Worm (Caenorhabditis elegans) whole organism, L2 larva: ENCODE data around the gene T20B12.5.

Experiments
- C34F6.9 ChIP-seq: fragments of 150-350 bp; optimal IDR thresholded peaks from 2 replicates; lab custom pipeline; 2014; ENCODE audit warnings: missing biosample characterization, missing genetic modification characterization
- F13H6.1 ChIP-seq: sonication (generic microtip); optimal IDR thresholded peaks from 2 replicates; lab custom pipeline; 2016; ENCODE audit warnings: missing genetic modification characterization, missing compliant biosample characterization
- R02D3.7 ChIP-seq: fragments of 150-350 bp; optimal IDR thresholded peaks from 2 replicates; lab custom pipeline; 2014; ENCODE audit warnings: missing biosample characterization, missing genetic modification characterization
- ZK546.5 ChIP-seq: sonication (generic microtip); optimal IDR thresholded peaks from 2 replicates; lab custom pipeline; 2017; ENCODE audit warnings: missing biosample characterization, missing genetic modification characterization
- ama-1 ChIP-seq: fragments of 150-350 bp; optimal IDR thresholded peaks from 2 replicates; lab custom pipeline; 2018; ENCODE audit warnings: inconsistent platforms
- ceh-16 ChIP-seq: fragments of 150-350 bp; optimal IDR thresholded peaks from 2 replicates; lab custom pipeline; 2014; ENCODE audit warnings: missing biosample characterization, missing genetic modification characterization
- ceh-82 ChIP-seq: fragments of 150-350 bp; optimal IDR thresholded peaks from 2 replicates; lab custom pipeline; 2014; ENCODE audit warnings: missing biosample characterization, missing genetic modification characterization
- crh-2 ChIP-seq: sonication (generic microtip); optimal IDR thresholded peaks from 2 replicates; lab custom pipeline; 2017; ENCODE audit warnings: missing biosample characterization, missing genetic modification characterization
- dmd-4 ChIP-seq: sonication (generic microtip); optimal IDR thresholded peaks from 2 replicates; lab custom pipeline; 2017; ENCODE audit warnings: missing biosample characterization, missing genetic modification characterization
- elt-1 ChIP-seq: fragments of 150-350 bp; optimal IDR thresholded peaks from 2 replicates; lab custom pipeline; 2014; ENCODE audit warnings: missing biosample characterization, missing genetic modification characterization
- fos-1 ChIP-seq: fragments of 150-350 bp; optimal IDR thresholded peaks from 2 replicates; lab custom pipeline; 2014; ENCODE audit warnings: missing biosample characterization, missing genetic modification characterization
- gmeb-1 ChIP-seq: fragments of 150-350 bp; optimal IDR thresholded peaks from 2 replicates; lab custom pipeline; 2014; ENCODE audit warnings: missing biosample characterization, missing genetic modification characterization
- lin-11 ChIP-seq: fragments of 150-350 bp; sonication (generic microtip); optimal IDR thresholded peaks from 2 replicates; lab custom pipeline; 2014; ENCODE audit warnings: missing biosample characterization, missing genetic modification characterization, inconsistent platforms, mixed read lengths
- lin-13 ChIP-seq: fragments of 150-350 bp; optimal IDR thresholded peaks from 2 replicates; lab custom pipeline; 2014; ENCODE audit warnings: missing biosample characterization, missing genetic modification reagents, missing genetic modification characterization
- lin-39 ChIP-seq: fragments of 150-350 bp; optimal IDR thresholded peaks from 2 replicates; lab custom pipeline; 2014; ENCODE audit warnings: missing biosample characterization, missing genetic modification reagents, missing genetic modification characterization
- lsy-2 ChIP-seq, 2 experiments: fragments of 150-350 bp in 1 of 2; sonication (generic microtip) in 1 of 2; optimal IDR thresholded peaks; 2 replicates each; lab custom pipeline; 2014 to 2017; ENCODE audit warnings: missing biosample characterization in 2 of 2, missing genetic modification characterization in 2 of 2
- mbf-1 ChIP-seq: sonication (generic microtip); optimal IDR thresholded peaks from 2 replicates; lab custom pipeline; 2017; ENCODE audit warnings: missing biosample characterization, missing genetic modification characterization
- nhr-11 ChIP-seq: fragments of 150-350 bp; optimal IDR thresholded peaks from 2 replicates; lab custom pipeline; 2014; ENCODE audit warnings: missing biosample characterization, missing genetic modification characterization
- nhr-12 ChIP-seq: fragments of 150-350 bp; optimal IDR thresholded peaks from 2 replicates; lab custom pipeline; 2014; ENCODE audit warnings: missing biosample characterization, missing genetic modification characterization
- nhr-129 ChIP-seq: fragments of 150-350 bp; optimal IDR thresholded peaks from 2 replicates; lab custom pipeline; 2014; ENCODE audit warnings: missing biosample characterization, missing genetic modification characterization
- nhr-21 ChIP-seq: fragments of 150-350 bp; optimal IDR thresholded peaks from 2 replicates; lab custom pipeline; 2014; ENCODE audit warnings: missing biosample characterization, missing genetic modification characterization
- nhr-237 ChIP-seq: fragments of 150-350 bp; optimal IDR thresholded peaks from 2 replicates; lab custom pipeline; 2014; ENCODE audit warnings: missing biosample characterization, missing genetic modification characterization
- nhr-25 ChIP-seq: fragments of 150-350 bp; sonication (generic microtip); optimal IDR thresholded peaks from 3 replicates; lab custom pipeline; 2014; ENCODE audit warnings: missing biosample characterization, missing genetic modification characterization
- nhr-6 ChIP-seq: fragments of 150-350 bp; optimal IDR thresholded peaks from 2 replicates; lab custom pipeline; 2014; ENCODE audit warnings: missing biosample characterization, missing genetic modification characterization
- nhr-77 ChIP-seq: fragments of 150-350 bp; optimal IDR thresholded peaks from 2 replicates; lab custom pipeline; 2014; ENCODE audit warnings: missing biosample characterization, missing genetic modification characterization
- peb-1 ChIP-seq: fragments of 150-350 bp; optimal IDR thresholded peaks from 2 replicates; lab custom pipeline; 2014; ENCODE audit warnings: missing biosample characterization, missing genetic modification characterization
- sem-4 ChIP-seq: fragments of 150-350 bp; optimal IDR thresholded peaks from 2 replicates; lab custom pipeline; 2014; ENCODE audit warnings: missing biosample characterization, missing genetic modification reagents, missing genetic modification characterization
- skn-1 ChIP-seq: sonication (generic microtip); optimal IDR thresholded peaks from 2 replicates; lab custom pipeline; 2017; ENCODE audit warnings: missing biosample characterization, missing genetic modification characterization
- sma-3 ChIP-seq: sonication (generic microtip); optimal IDR thresholded peaks from 2 replicates; lab custom pipeline; 2016; ENCODE audit warnings: missing genetic modification reagents, missing genetic modification characterization, missing compliant biosample characterization
- sma-9 ChIP-seq, 2 experiments: fragments of 150-350 bp in 1 of 2; sonication (generic microtip) in 1 of 2; optimal IDR thresholded peaks; 2 replicates each; lab custom pipeline; 2014 to 2016; ENCODE audit warnings: missing genetic modification characterization in 2 of 2, mild to moderate bottlenecking in 1 of 2, missing biosample characterization in 1 of 2, missing compliant biosample characterization in 1 of 2, missing genetic modification reagents in 1 of 2, moderate library complexity in 1 of 2
- snpc-4 ChIP-seq: fragments of 150-350 bp; optimal IDR thresholded peaks from 2 replicates; lab custom pipeline; 2014; ENCODE audit warnings: missing biosample characterization, missing genetic modification characterization
- unc-39 ChIP-seq: fragments of 150-350 bp; optimal IDR thresholded peaks from 2 replicates; lab custom pipeline; 2014; ENCODE audit warnings: missing biosample characterization, missing genetic modification characterization
- unc-55 ChIP-seq: fragments of 150-350 bp; sonication (generic microtip); optimal IDR thresholded peaks from 3 replicates; lab custom pipeline; 2014; ENCODE audit warnings: missing biosample characterization, missing genetic modification reagents, missing genetic modification characterization
- unc-62 ChIP-seq: fragments of 150-350 bp; optimal IDR thresholded peaks from 2 replicates; lab custom pipeline; 2014; ENCODE audit warnings: missing biosample characterization, missing genetic modification reagents, missing genetic modification characterization
- zag-1 ChIP-seq: fragments of 150-350 bp; optimal IDR thresholded peaks from 2 replicates; lab custom pipeline; 2014; ENCODE audit warnings: missing biosample characterization, missing genetic modification characterization
- ztf-1 ChIP-seq: fragments of 200-800 bp; sonication (Bioruptor generic); conservative IDR thresholded peaks from 2 replicates; pipeline ENCODE4 v1.3.6; 2022; ENCODE audit warnings: missing genetic modification characterization, missing compliant biosample characterization
- ztf-11 ChIP-seq: sonication (generic microtip); optimal IDR thresholded peaks from 2 replicates; lab custom pipeline; 2017; ENCODE audit warnings: missing biosample characterization, missing genetic modification characterization
- ztf-4 ChIP-seq: fragments of 150-350 bp; optimal IDR thresholded peaks from 2 replicates; lab custom pipeline; 2014; ENCODE audit warnings: missing biosample characterization, missing genetic modification characterization

T20B12.5 gene

ce11 chrIII:7385929-7386328 is 19.0 kb upstream of the T20B12.5 start, which contains the start of gene trd-1:
trd-1 (plus strand) TSS chrIII:7386229.
- TF ChIP-seq ZK546.5 (tag; lab: Kevin White, UChicago) (no peak), mbf-1 (tag; lab: Kevin White, UChicago) (no peak), lin-13 (GFP tag; lab: Kevin White, UChicago) (no peak), nhr-11 (no peak), lin-39 (tag; lab: Kevin White, UChicago) (no peak), dmd-4 (tag; lab: Kevin White, UChicago) (no peak), unc-39 (tag; lab: Kevin White, UChicago) (no peak), ztf-4 (tag; lab: Kevin White, UChicago) (no peak), ztf-1 (GFP tag; lab: Robert Waterston, UW) (no peak), nhr-129 (tag; lab: Kevin White, UChicago) (no peak)

- no peak for TF ChIP-seq dmd-4 (tag; lab: Kevin White, UChicago)
- TF ChIP-seq lin-11 = no peak
- TF ChIP-seq unc-39 (tag; lab: Kevin White, UChicago) = no peak
These were observed 16.8 kb upstream of the T20B12.5 start, which contains the start of gene tbp-1 for ce11 chrIII:7383733-7384132. tbp-1 (plus strand) TSS chrIII:7384033.

ce11 chrIII:7381546-7382171 is 14.7 kb upstream of the T20B12.5 start, which contains the start of the genes hmg-4 and T20B12.3:
hmg-4 (minus strand) TSS chrIII:7381596.
T20B12.3 (plus strand) TSS chrIII:7382115.
- no peak for TF ChIP-seq dmd-4 (tag; lab: Kevin White, UChicago)
- TF ChIP-seq nhr-25 (tag; lab: Kevin White, UChicago) = no peak
- TF ChIP-seq skn-1 (tag; lab: Kevin White, UChicago) = no peak
- TF ChIP-seq R02D3.7 (tag; lab: Kevin White, UChicago) = no peak
- TF ChIP-seq gmeb-1 (tag; lab: Kevin White, UChicago) = peak; percentile 47
- TF ChIP-seq nhr-129 (tag; lab: Kevin White, UChicago) = peak; percentile 68
- no peak for TF ChIP-seq nhr-77 (tag; lab: Kevin White, UChicago)
- peak; percentile 70 for TF ChIP-seq C34F6.9 (tag; lab: Kevin White, UChicago)
- peak; percentile 83 to 98 for TF ChIP-seq lsy-2 (tag; optimal IDR thresholded peaks at IDR 0.05; lab: Kevin White, UChicago)
- no peak for TF ChIP-seq nhr-12
- no peak for TF ChIP-seq sma-3
- TF ChIP-seq unc-39 (tag; lab: Kevin White, UChicago) = no peak
- peak; percentile 67 for TF ChIP-seq unc-55 (GFP tag; lab: Kevin White, UChicago)
- TF ChIP-seq nhr-237 (tag; lab: Kevin White, UChicago) = no peak
- TF ChIP-seq F13H6.1 (tag; lab: Kevin White, UChicago) = no peak
- no peak for TF ChIP-seq ztf-1 (GFP tag; lab: Robert Waterston, UW)
- peak; percentile 15 for TF ChIP-seq crh-2 (tag; lab: Kevin White, UChicago)
- TF ChIP-seq nhr-6 = no peak
- no peak for TF ChIP-seq sma-9 (GFP tag; optimal IDR thresholded peaks at IDR 0.05; lab: Kevin White, UChicago)
- no peak for TF ChIP-seq sma-9 (tag; optimal IDR thresholded peaks at IDR 0.05; lab: Kevin White, UChicago)

ce11 chrIII:7380120-7380519 is 13.2 kb upstream of the T20B12.5 start:
- TF ChIP-seq lsy-2 (tag; optimal IDR thresholded peaks at IDR 0.05; lab: Kevin White, UChicago) (no peak), nhr-12 (no peak), unc-62 (GFP tag; lab: Kevin White, UChicago) (no peak), ceh-16 (tag; lab: Kevin White, UChicago) (no peak), ztf-11 (no peak), snpc-4 (tag; lab: Kevin White, UChicago) (no peak), elt-1 (tag; lab: Kevin White, UChicago) (no peak), nhr-25 (tag; lab: Kevin White, UChicago) (no peak), unc-55 (GFP tag; lab: Kevin White, UChicago) (no peak), sma-3 (no peak), nhr-237 (tag; lab: Kevin White, UChicago) (no peak), sem-4 (no peak), nhr-6 (no peak), unc-39 (tag; lab: Kevin White, UChicago) (no peak), fos-1 (no peak)

ce11 chrIII:7378945-7379344 is 12.0 kb upstream of the T20B12.5 start, which contains the start of gene T20B12.7:
T20B12.7 (minus strand) TSS chrIII:7379045.
- TF ChIP-seq nhr-6 = no peak
- no peak for TF ChIP-seq ztf-4 (tag; lab: Kevin White, UChicago)
- TF ChIP-seq lin-11 = no peak
- TF ChIP-seq peb-1 (tag; lab: Kevin White, UChicago) = no peak
- TF ChIP-seq sma-3 = no peak
- no peak for TF ChIP-seq fos-1
- TF ChIP-seq ceh-82 (tag; lab: Kevin White, UChicago) = no peak
- no peak for TF ChIP-seq unc-39 (tag; lab: Kevin White, UChicago)
- no peak for TF ChIP-seq nhr-21 (tag; lab: Kevin White, UChicago)
- TF ChIP-seq R02D3.7 (tag; lab: Kevin White, UChicago) = no peak
- no peak for TF ChIP-seq lsy-2 (tag; optimal IDR thresholded peaks at IDR 0.05; lab: Kevin White, UChicago)
- TF ChIP-seq unc-62 (GFP tag; lab: Kevin White, UChicago) = no peak
- TF ChIP-seq ama-1 (lab: Kevin White, UChicago) = no peak
- no peak for TF ChIP-seq zag-1 (tag; lab: Kevin White, UChicago)
- no peak for TF ChIP-seq nhr-11
